Worm (Caenorhabditis elegans) whole organism, early embryonic: ENCODE data around the gene Y54G9A.5.

Experiments used
- B0310.2 ChIP-seq: sonication (generic microtip); optimal IDR thresholded peaks from 2 replicates; lab custom pipeline; 2016; ENCODE audit warnings: mild to moderate bottlenecking, missing genetic modification characterization, missing compliant biosample characterization
- F13C5.2 ChIP-seq: sonication (generic microtip); optimal IDR thresholded peaks from 2 replicates; lab custom pipeline; 2017; ENCODE audit warnings: mild to moderate bottlenecking, missing genetic modification characterization, inconsistent platforms, missing compliant biosample characterization
- aly-1 ChIP-seq: sonication (generic microtip); optimal IDR thresholded peaks from 2 replicates; lab custom pipeline; 2016; ENCODE audit warnings: missing genetic modification characterization, missing compliant biosample characterization
- ama-1 ChIP-seq: fragments of 150-350 bp; optimal IDR thresholded peaks from 2 replicates; lab custom pipeline; 2014
- ceh-13 ChIP-seq: fragments of 200-800 bp; sonication (Bioruptor generic); optimal IDR thresholded peaks from 2 replicates; lab custom pipeline; 2018; ENCODE audit warnings: mild to moderate bottlenecking, missing genetic modification characterization, missing compliant biosample characterization
- ceh-36 ChIP-seq: sonication (generic microtip); optimal IDR thresholded peaks from 2 replicates; lab custom pipeline; 2016; ENCODE audit warnings: missing genetic modification characterization, inconsistent platforms, missing compliant biosample characterization
- ets-7 ChIP-seq: sonication (generic microtip); optimal IDR thresholded peaks from 2 replicates; lab custom pipeline; 2016; ENCODE audit warnings: missing genotype, missing genetic modification characterization, missing compliant biosample characterization
- flt-1 ChIP-seq: fragments of 200-800 bp; sonication (Bioruptor generic); IDR thresholded peaks from 2 replicates; pipeline ENCODE4 v1.3.6; 2022; ENCODE audit warnings: missing genetic modification characterization, missing compliant biosample characterization
- hmbx-1 ChIP-seq: sonication (generic microtip); optimal IDR thresholded peaks from 2 replicates; lab custom pipeline; 2016; ENCODE audit warnings: mild to moderate bottlenecking, missing genetic modification characterization, missing compliant biosample characterization
- hmg-4 ChIP-seq: fragments of 200-800 bp; sonication (Bioruptor generic); optimal IDR thresholded peaks from 2 replicates; lab custom pipeline; 2018; ENCODE audit warnings: mild to moderate bottlenecking, missing genetic modification characterization, missing compliant biosample characterization
- hnd-1 ChIP-seq: sonication (generic microtip); optimal IDR thresholded peaks from 2 replicates; lab custom pipeline; 2016; ENCODE audit warnings: missing genetic modification characterization, missing compliant biosample characterization
- pes-1 ChIP-seq: fragments of 200-800 bp; sonication (Bioruptor generic); IDR thresholded peaks from 2 replicates; pipeline ENCODE4 v1.3.6; 2022; ENCODE audit warnings: missing genetic modification reagents, missing genetic modification characterization, missing compliant biosample characterization
- scrt-1 ChIP-seq: fragments of 200-800 bp; sonication (Bioruptor generic); IDR thresholded peaks from 2 replicates; pipeline ENCODE4 v1.3.6; 2022; ENCODE audit warnings: missing genetic modification characterization, missing compliant biosample characterization
- sea-1 ChIP-seq: fragments of 200-800 bp; sonication (Bioruptor generic); conservative IDR thresholded peaks from 2 replicates; pipeline ENCODE4 v1.3.6; 2022; ENCODE audit warnings: missing genetic modification characterization, missing compliant biosample characterization
- tbx-11 ChIP-seq: fragments of 200-800 bp; sonication (Bioruptor generic); IDR thresholded peaks from 2 replicates; pipeline ENCODE4 v1.3.6; 2022; ENCODE audit warnings: missing genetic modification characterization, missing compliant biosample characterization
- tbx-37 ChIP-seq: fragments of 200-800 bp; sonication (Bioruptor generic); conservative IDR thresholded peaks from 2 replicates; pipeline ENCODE4 v1.3.6; 2022; ENCODE audit warnings: missing genetic modification reagents, missing genetic modification characterization, missing compliant biosample characterization
- tra-4 ChIP-seq: sonication (generic microtip); optimal IDR thresholded peaks from 2 replicates; lab custom pipeline; 2017; ENCODE audit warnings: missing genetic modification characterization, missing compliant biosample characterization

Gene Y54G9A.5

ce11 chrII:13722763-13723162, at the start of gene Y54G9A.5:
TSS of gene Y54G9A.5 (plus strand) at chrII:13723007.
- TF ChIP-seq tbx-11 (GFP tag; lab: Robert Waterston, UW) (no peak), pes-1 (GFP tag; lab: Robert Waterston, UW) (no peak), aly-1 (no peak), ets-7 (tag; lab: Kevin White, UChicago) (no peak), hmg-4 (GFP tag; lab: Kevin White, UChicago) (no peak), ama-1 (lab: Kevin White, UChicago) (no peak), ceh-13 (GFP tag; lab: Kevin White, UChicago) (no peak), F13C5.2 (tag; lab: Kevin White, UChicago) (no peak), B0310.2 (no peak)

ce11 chrII:13673605-13674193, 49.1 kb upstream of the Y54G9A.5 start:
- TF ChIP-seq hmg-4 (GFP tag; lab: Kevin White, UChicago) (no peak), pes-1 (GFP tag; lab: Robert Waterston, UW) (no peak), ceh-36 (tag; lab: Kevin White, UChicago) (no peak), tbx-11 (GFP tag; lab: Robert Waterston, UW) (no peak), hnd-1 (no peak), ets-7 (tag; lab: Kevin White, UChicago) (no peak), scrt-1 (GFP tag; lab: Robert Waterston, UW) (no peak), hmbx-1 (tag; lab: Kevin White, UChicago) (no peak), flt-1 (GFP tag; lab: Robert Waterston, UW) (no peak), ama-1 (lab: Kevin White, UChicago) (no peak), tra-4 (no peak), B0310.2 (no peak), sea-1 (no peak)

ce11 chrII:13675212-13675611, 47.6 kb upstream of the Y54G9A.5 start:
- TF ChIP-seq tbx-11 (GFP tag; lab: Robert Waterston, UW) (no peak), ama-1 (lab: Kevin White, UChicago) (no peak), scrt-1 (GFP tag; lab: Robert Waterston, UW) (no peak), aly-1 (no peak), ceh-36 (tag; lab: Kevin White, UChicago) (no peak), F13C5.2 (tag; lab: Kevin White, UChicago) (no peak), flt-1 (GFP tag; lab: Robert Waterston, UW) (no peak), B0310.2 (no peak), tbx-37 (GFP tag; lab: Robert Waterston, UW) (no peak), pes-1 (GFP tag; lab: Robert Waterston, UW) (no peak), hnd-1 (no peak), tra-4 (no peak), hmbx-1 (tag; lab: Kevin White, UChicago) (no peak), ets-7 (tag; lab: Kevin White, UChicago) (no peak)

- TF ChIP-seq F13C5.2 (tag; lab: Kevin White, UChicago) (no peak), flt-1 (GFP tag; lab: Robert Waterston, UW) (no peak), tbx-37 (GFP tag; lab: Robert Waterston, UW) (no peak), pes-1 (GFP tag; lab: Robert Waterston, UW) (no peak), aly-1 (no peak), hnd-1 (no peak), ama-1 (lab: Kevin White, UChicago) (no peak), tra-4 (no peak), sea-1 (no peak), hmbx-1 (tag; lab: Kevin White, UChicago) (no peak), ets-7 (tag; lab: Kevin White, UChicago) (no peak), ceh-13 (GFP tag; lab: Kevin White, UChicago) (no peak), tbx-11 (GFP tag; lab: Robert Waterston, UW) (no peak), B0310.2 (no peak), hmg-4 (GFP tag; lab: Kevin White, UChicago) (no peak), scrt-1 (GFP tag; lab: Robert Waterston, UW) (no peak)
Observed at ce11 chrII:13677927-13678326, 44.9 kb upstream of the Y54G9A.5 start.

- no peak for TF ChIP-seq tbx-11 (GFP tag; lab: Robert Waterston, UW)
- no peak for TF ChIP-seq ama-1 (lab: Kevin White, UChicago)
- TF ChIP-seq B0310.2: no peak
- no peak for TF ChIP-seq ceh-13 (GFP tag; lab: Kevin White, UChicago)
- TF ChIP-seq ets-7 (tag; lab: Kevin White, UChicago): no peak
- TF ChIP-seq scrt-1 (GFP tag; lab: Robert Waterston, UW): no peak
- no peak for TF ChIP-seq F13C5.2 (tag; lab: Kevin White, UChicago)
Observed at ce11 chrII:13678555-13679119, 44.2 kb upstream of the Y54G9A.5 start.

ce11 chrII:13679775-13680320, 43.0 kb upstream of the Y54G9A.5 start:
- TF ChIP-seq B0310.2 (no peak), F13C5.2 (tag; lab: Kevin White, UChicago) (no peak), flt-1 (GFP tag; lab: Robert Waterston, UW) (no peak), scrt-1 (GFP tag; lab: Robert Waterston, UW) (no peak), hnd-1 (no peak), hmbx-1 (tag; lab: Kevin White, UChicago) (no peak), ceh-13 (GFP tag; lab: Kevin White, UChicago) (no peak), tbx-37 (GFP tag; lab: Robert Waterston, UW) (no peak), tbx-11 (GFP tag; lab: Robert Waterston, UW) (no peak), pes-1 (GFP tag; lab: Robert Waterston, UW) (no peak), tra-4 (no peak), ceh-36 (tag; lab: Kevin White, UChicago) (no peak), hmg-4 (GFP tag; lab: Kevin White, UChicago) (no peak), ama-1 (lab: Kevin White, UChicago) (no peak), aly-1 (no peak), ets-7 (tag; lab: Kevin White, UChicago) (no peak)

ce11 chrII:13681063-13681462, 41.7 kb upstream of the Y54G9A.5 start:
- TF ChIP-seq B0310.2 (no peak), flt-1 (GFP tag; lab: Robert Waterston, UW) (no peak), pes-1 (GFP tag; lab: Robert Waterston, UW) (no peak), hmg-4 (GFP tag; lab: Kevin White, UChicago) (no peak), ama-1 (lab: Kevin White, UChicago) (no peak), aly-1 (no peak), F13C5.2 (tag; lab: Kevin White, UChicago) (no peak), hmbx-1 (tag; lab: Kevin White, UChicago) (no peak)
